Worm (Caenorhabditis elegans) whole organism, L1 larva: ENCODE measurements around the gene Y69F12A.1.

Experiments used
- C04F5.9 ChIP-seq: sonication (generic microtip); optimal IDR thresholded peaks from 2 replicates; lab custom pipeline; 2016; ENCODE audit warnings: missing genetic modification characterization, missing compliant biosample characterization
- C16A3.4 ChIP-seq: fragments of 150-350 bp; optimal IDR thresholded peaks from 2 replicates; lab custom pipeline; 2014; ENCODE audit warnings: missing biosample characterization, missing genetic modification characterization
- C34B4.2 ChIP-seq: sonication (generic microtip); optimal IDR thresholded peaks from 2 replicates; lab custom pipeline; 2017; ENCODE audit warnings: mild to moderate bottlenecking, missing genetic modification characterization, missing compliant biosample characterization
- blmp-1 ChIP-seq: fragments of 150-350 bp; optimal IDR thresholded peaks from 2 replicates; lab custom pipeline; 2014; ENCODE audit warnings: missing biosample characterization, missing genetic modification characterization
- ceh-8 ChIP-seq: fragments of 200-800 bp; sonication (Bioruptor generic); optimal IDR thresholded peaks from 2 replicates; lab custom pipeline; 2018; ENCODE audit warnings: mild to moderate bottlenecking, missing genetic modification characterization, moderate library complexity, missing compliant biosample characterization
- ces-1 ChIP-seq: fragments of 150-350 bp; optimal IDR thresholded peaks from 2 replicates; lab custom pipeline; 2014; ENCODE audit warnings: missing biosample characterization, missing genetic modification reagents, missing genetic modification characterization
- dpl-1 ChIP-seq, 3 experiments: fragments of 150-350 bp in 2 of 3; sonication (generic microtip) in 1 of 3; optimal IDR thresholded peaks; 2 replicates each; lab custom pipeline; 2014 to 2017; ENCODE audit warnings: missing biosample characterization in 3 of 3, missing genetic modification characterization in 3 of 3, missing genetic modification reagents in 3 of 3
- dsc-1 ChIP-seq: sonication (generic microtip); optimal IDR thresholded peaks from 2 replicates; lab custom pipeline; 2016; ENCODE audit warnings: mild to moderate bottlenecking, missing genetic modification characterization, missing compliant biosample characterization
- efl-1 ChIP-seq, 4 experiments: fragments of 150-350 bp; optimal IDR thresholded peaks in 3 of 4; peaks in 1 of 4; 1 replicate in 1 of 4; 2 replicates in 3 of 4; lab custom pipeline; 2014; ENCODE audit warnings: missing biosample characterization in 2 of 4, missing genetic modification characterization in 2 of 4, missing genetic modification reagents in 2 of 4
- egl-13 ChIP-seq: sonication (generic microtip); optimal IDR thresholded peaks from 2 replicates; lab custom pipeline; 2016; ENCODE audit warnings: missing genotype, missing genetic modification reagents, missing genetic modification characterization, missing compliant biosample characterization
- egl-27 ChIP-seq, 2 experiments: fragments of 150-350 bp in 1 of 2; sonication (generic microtip); optimal IDR thresholded peaks; 3 replicates each; lab custom pipeline; 2017 to 2018; ENCODE audit warnings: missing biosample characterization in 2 of 2, missing genetic modification characterization in 2 of 2, missing genetic modification reagents in 2 of 2
- elt-2 ChIP-seq: sonication (generic microtip); optimal IDR thresholded peaks from 2 replicates; lab custom pipeline; 2016; ENCODE audit warnings: missing genetic modification characterization, mild to moderate bottlenecking, inconsistent platforms, missing compliant biosample characterization, missing genetic modification reagents
- elt-3 ChIP-seq, 6 experiments: fragments of 150-350 bp in 1 of 6; sonication (generic microtip); optimal IDR thresholded peaks; 2 replicates each; lab custom pipeline; 2017 to 2018; ENCODE audit warnings: missing biosample characterization in 6 of 6, missing genetic modification characterization in 6 of 6, inconsistent platforms in 1 of 6
- ets-5 ChIP-seq: fragments of 200-800 bp; sonication (Bioruptor generic); IDR thresholded peaks from 2 replicates; pipeline ENCODE4 v1.3.6; 2022; ENCODE audit warnings: missing genetic modification characterization, missing compliant biosample characterization
- fkh-10 ChIP-seq: sonication (generic microtip); optimal IDR thresholded peaks from 2 replicates; lab custom pipeline; 2017; ENCODE audit warnings: missing biosample characterization, missing genetic modification reagents, missing genetic modification characterization
- fkh-8 ChIP-seq: sonication (generic microtip); optimal IDR thresholded peaks from 2 replicates; lab custom pipeline; 2016; ENCODE audit warnings: mild to moderate bottlenecking, missing genetic modification characterization, missing compliant biosample characterization
- fos-1 ChIP-seq: fragments of 150-350 bp; optimal IDR thresholded peaks from 2 replicates; lab custom pipeline; 2014; ENCODE audit warnings: missing biosample characterization, missing genetic modification characterization
- hlh-4 ChIP-seq: sonication (generic microtip); optimal IDR thresholded peaks from 2 replicates; lab custom pipeline; 2016; ENCODE audit warnings: mild to moderate bottlenecking, missing genetic modification characterization, missing compliant biosample characterization
- hpl-2 ChIP-seq: fragments of 150-350 bp; optimal IDR thresholded peaks from 2 replicates; lab custom pipeline; 2014; ENCODE audit warnings: missing biosample characterization, missing genetic modification reagents, missing genetic modification characterization
- isw-1 ChIP-seq: fragments of 200-800 bp; sonication (Bioruptor generic); IDR thresholded peaks from 2 replicates; pipeline ENCODE4 v1.3.6; 2022; ENCODE audit warnings: missing genetic modification characterization, missing compliant biosample characterization
- lin-13 ChIP-seq: fragments of 150-350 bp; optimal IDR thresholded peaks from 2 replicates; lab custom pipeline; 2014; ENCODE audit warnings: missing biosample characterization, missing genetic modification reagents, missing genetic modification characterization
- lin-14 ChIP-seq: fragments of 200-800 bp; sonication (Bioruptor generic); optimal IDR thresholded peaks from 2 replicates; lab custom pipeline; 2018; ENCODE audit warnings: mild to moderate bottlenecking, missing genetic modification characterization, moderate library complexity, missing compliant biosample characterization
- lin-15B ChIP-seq: fragments of 150-350 bp; sonication (generic microtip); optimal IDR thresholded peaks from 3 replicates; lab custom pipeline; 2014; ENCODE audit warnings: missing biosample characterization, missing genetic modification characterization
- lin-35 ChIP-seq, 2 experiments: fragments of 150-350 bp; optimal IDR thresholded peaks; 2 replicates each; lab custom pipeline; 2014; ENCODE audit warnings: missing biosample characterization in 2 of 2, missing genetic modification characterization in 2 of 2, missing genetic modification reagents in 2 of 2
- lir-3 ChIP-seq: sonication (generic microtip); optimal IDR thresholded peaks from 2 replicates; lab custom pipeline; 2016; ENCODE audit warnings: mild to moderate bottlenecking, missing genetic modification characterization, moderate library complexity, missing compliant biosample characterization; ENCODE audit not compliant: poor library complexity
- mab-9 ChIP-seq: fragments of 200-800 bp; sonication (Bioruptor generic); IDR thresholded peaks from 2 replicates; pipeline ENCODE4 v1.3.6; 2022; ENCODE audit warnings: missing genetic modification reagents, missing genetic modification characterization, missing compliant biosample characterization
- mdl-1 ChIP-seq, 2 experiments: fragments of 150-350 bp; optimal IDR thresholded peaks; 2 replicates each; lab custom pipeline; 2014 to 2017; ENCODE audit warnings: missing biosample characterization in 2 of 2, missing genetic modification characterization in 2 of 2, inconsistent platforms in 1 of 2
- mef-2 ChIP-seq: fragments of 150-350 bp; optimal IDR thresholded peaks from 2 replicates; lab custom pipeline; 2014; ENCODE audit warnings: missing biosample characterization, missing genetic modification characterization
- nhr-11 ChIP-seq: fragments of 150-350 bp; optimal IDR thresholded peaks from 2 replicates; lab custom pipeline; 2014; ENCODE audit warnings: missing biosample characterization, missing genetic modification characterization
- nhr-12 ChIP-seq: sonication (generic microtip); optimal IDR thresholded peaks from 2 replicates; lab custom pipeline; 2017; ENCODE audit warnings: missing biosample characterization, missing genetic modification characterization
- nhr-19 ChIP-seq: fragments of 200-800 bp; sonication (Bioruptor generic); conservative IDR thresholded peaks from 2 replicates; pipeline ENCODE4 v1.3.6; 2022; ENCODE audit warnings: missing genetic modification characterization, missing compliant biosample characterization
- nhr-20 ChIP-seq: sonication (generic microtip); optimal IDR thresholded peaks from 2 replicates; lab custom pipeline; 2016; ENCODE audit warnings: mild to moderate bottlenecking, missing genetic modification characterization, missing compliant biosample characterization
- nhr-237 ChIP-seq: fragments of 150-350 bp; optimal IDR thresholded peaks from 2 replicates; lab custom pipeline; 2014; ENCODE audit warnings: missing biosample characterization, missing genetic modification characterization
- nhr-28 ChIP-seq: fragments of 150-350 bp; optimal IDR thresholded peaks from 2 replicates; lab custom pipeline; 2014; ENCODE audit warnings: missing biosample characterization, missing genetic modification characterization
- nhr-47 ChIP-seq: sonication (generic microtip); optimal IDR thresholded peaks from 2 replicates; lab custom pipeline; 2016; ENCODE audit warnings: mild to moderate bottlenecking, missing genetic modification characterization, moderate library complexity, missing compliant biosample characterization
- nhr-71 ChIP-seq: sonication (generic microtip); optimal IDR thresholded peaks from 2 replicates; lab custom pipeline; 2016; ENCODE audit warnings: mild to moderate bottlenecking, missing genetic modification characterization, moderate library complexity, missing compliant biosample characterization
- nhr-76 ChIP-seq: sonication (generic microtip); optimal IDR thresholded peaks from 2 replicates; lab custom pipeline; 2017; ENCODE audit warnings: missing biosample characterization, missing genetic modification characterization
- nhr-84 ChIP-seq: sonication (generic microtip); optimal IDR thresholded peaks from 2 replicates; lab custom pipeline; 2017; ENCODE audit warnings: missing biosample characterization, missing genetic modification characterization
- pax-3 ChIP-seq: fragments of 200-800 bp; sonication (Bioruptor generic); optimal IDR thresholded peaks from 2 replicates; lab custom pipeline; 2018; ENCODE audit warnings: mild to moderate bottlenecking, missing genetic modification characterization, moderate library complexity, missing compliant biosample characterization
- rnt-1 ChIP-seq: sonication (generic microtip); optimal IDR thresholded peaks from 2 replicates; lab custom pipeline; 2016; ENCODE audit warnings: mild to moderate bottlenecking, missing genetic modification characterization, moderate library complexity, missing compliant biosample characterization
- snu-23 ChIP-seq: sonication (generic microtip); optimal IDR thresholded peaks from 2 replicates; lab custom pipeline; 2016; ENCODE audit warnings: missing genetic modification characterization, missing compliant biosample characterization
- sptf-1 ChIP-seq: fragments of 150-350 bp; optimal IDR thresholded peaks from 2 replicates; lab custom pipeline; 2014; ENCODE audit warnings: missing biosample characterization, missing genetic modification characterization
- tbx-2 ChIP-seq: sonication (generic microtip); optimal IDR thresholded peaks from 2 replicates; lab custom pipeline; 2016; ENCODE audit warnings: missing genetic modification characterization, missing compliant biosample characterization
- tlp-1 ChIP-seq: fragments of 150-350 bp; optimal IDR thresholded peaks from 2 replicates; lab custom pipeline; 2014; ENCODE audit warnings: missing biosample characterization, missing genetic modification characterization
- unc-130 ChIP-seq: fragments of 150-350 bp; optimal IDR thresholded peaks from 2 replicates; lab custom pipeline; 2017; ENCODE audit warnings: missing biosample characterization, missing genetic modification characterization, inconsistent platforms
- unc-62 ChIP-seq: fragments of 150-350 bp; optimal IDR thresholded peaks from 2 replicates; lab custom pipeline; 2014; ENCODE audit warnings: missing biosample characterization, missing genetic modification reagents, missing genetic modification characterization
- unc-86 ChIP-seq: sonication (generic microtip); optimal IDR thresholded peaks from 2 replicates; lab custom pipeline; 2016; ENCODE audit warnings: missing genetic modification characterization, missing compliant biosample characterization
- xbp-1 ChIP-seq: sonication (generic microtip); optimal IDR thresholded peaks from 2 replicates; lab custom pipeline; 2016; ENCODE audit warnings: missing genetic modification characterization, missing compliant biosample characterization
- zip-4 ChIP-seq: fragments of 200-800 bp; sonication (Bioruptor generic); optimal IDR thresholded peaks from 2 replicates; lab custom pipeline; 2018; ENCODE audit warnings: mild to moderate bottlenecking, missing genetic modification characterization, moderate library complexity, missing compliant biosample characterization
- ztf-4 ChIP-seq: fragments of 150-350 bp; optimal IDR thresholded peaks from 2 replicates; lab custom pipeline; 2014; ENCODE audit warnings: missing biosample characterization, missing genetic modification characterization

Y69F12A.1 gene

DNA sequence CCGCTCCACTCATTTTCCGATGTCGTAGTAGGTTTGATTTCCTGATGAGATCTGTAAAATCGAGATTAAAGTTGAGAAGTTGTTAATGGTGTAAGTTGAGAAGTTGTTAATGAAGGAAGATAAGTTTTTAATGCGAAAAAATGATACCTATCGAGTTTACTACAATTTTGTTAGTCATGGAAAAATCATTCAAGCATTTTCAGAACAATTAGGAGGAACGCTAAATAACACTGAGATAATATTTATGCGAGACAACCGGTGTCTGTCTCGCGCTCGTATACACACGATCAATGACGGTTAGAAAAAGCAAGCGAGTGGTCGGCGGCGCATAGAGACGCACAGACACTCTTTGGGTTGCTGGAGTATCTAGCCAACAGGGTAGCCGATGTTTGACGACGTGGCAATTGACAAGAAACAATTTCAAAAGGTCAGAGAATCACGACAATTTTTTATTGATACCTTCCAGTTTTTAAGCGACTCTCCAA is 41.1 kb downstream of the Y69F12A.1 start, which contains the start of gene cgh-1:
TSS of gene cgh-1 (minus strand) at position 51 of the 485 bp plus-strand sequence.
- no peak for TF ChIP-seq mab-9 (GFP tag; lab: Robert Waterston, UW)
- peak; percentile 3 for TF ChIP-seq blmp-1

DNA sequence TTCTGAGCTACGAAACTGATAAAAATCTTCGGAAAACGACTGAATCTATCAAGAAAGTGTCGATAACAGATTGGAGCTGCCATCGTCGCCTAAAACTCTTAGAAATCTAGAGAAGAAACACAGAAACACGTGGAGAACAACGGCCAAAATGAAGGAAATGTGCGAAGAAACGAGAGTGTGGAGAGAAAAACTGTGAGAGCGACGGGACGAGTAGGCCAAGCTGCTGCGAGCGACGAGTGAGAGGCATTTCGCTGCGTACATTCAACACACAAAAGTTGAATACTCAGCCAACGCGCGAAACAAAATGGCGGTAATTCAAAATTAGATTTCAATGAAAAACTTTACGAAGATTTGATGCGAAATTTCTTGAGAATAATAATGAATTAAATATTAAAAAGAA is 41.6 kb downstream of the Y69F12A.1 start:
- TF ChIP-seq C16A3.4 (tag; lab: Kevin White, UChicago): peak; percentile 85
- TF ChIP-seq hpl-2 (GFP tag; lab: Kevin White, UChicago): no peak
- peak; percentile 82 for TF ChIP-seq tbx-2 (tag; lab: Kevin White, UChicago)
- TF ChIP-seq lin-14 (GFP tag; lab: Kevin White, UChicago): peak; percentile 95
- peak; percentile 85 for TF ChIP-seq fkh-8 (tag; lab: Kevin White, UChicago)
- no peak for TF ChIP-seq nhr-76
- TF ChIP-seq dpl-1 (GFP tag; optimal IDR thresholded peaks at IDR 0.05; lab: Kevin White, UChicago): peak; percentile 95 to 98 (median 96)
- TF ChIP-seq fkh-10 (GFP tag; lab: Kevin White, UChicago): peak; percentile 73
- peak; percentile 97 for TF ChIP-seq efl-1 (optimal IDR thresholded peaks at IDR 0.05; lab: Kevin White, UChicago)
- peak; percentile 97 to 99 for TF ChIP-seq efl-1 (GFP tag; optimal IDR thresholded peaks at IDR 0.05 in 1 of 2; lab: Kevin White, UChicago)
- TF ChIP-seq isw-1: peak; percentile 81
- no peak for TF ChIP-seq tlp-1 (tag; lab: Kevin White, UChicago)
- TF ChIP-seq mef-2 (tag; lab: Kevin White, UChicago): no peak
- peak; percentile 95 for TF ChIP-seq lin-15B (tag; lab: Kevin White, UChicago)
- no peak for TF ChIP-seq hlh-4 (tag; lab: Kevin White, UChicago)
- peak; percentile 86 for TF ChIP-seq nhr-20 (tag; lab: Kevin White, UChicago)
- no peak for TF ChIP-seq nhr-28 (tag; lab: Kevin White, UChicago)
- TF ChIP-seq elt-2 (tag; lab: Kevin White, UChicago): peak; percentile 64
- TF ChIP-seq nhr-237: peak; percentile 48
- TF ChIP-seq nhr-84 (tag; lab: Kevin White, UChicago): no peak
- peak; percentile 59 for TF ChIP-seq unc-130 (tag; lab: Kevin White, UChicago)
- peak; percentile 73 for TF ChIP-seq unc-86 (tag; lab: Kevin White, UChicago)
- TF ChIP-seq lin-13 (GFP tag; lab: Kevin White, UChicago): peak; percentile 99
- peak in 3 of 6 experiments; percentile 53 to 63 (median 56) for TF ChIP-seq elt-3 (tag; optimal IDR thresholded peaks at IDR 0.05; lab: Kevin White, UChicago)
- TF ChIP-seq lin-35 (GFP tag; optimal IDR thresholded peaks at IDR 0.05; lab: Kevin White, UChicago): peak; percentile 98 to 99
- no peak for TF ChIP-seq egl-27 (tag; optimal IDR thresholded peaks at IDR 0.05; lab: Kevin White, UChicago)
- peak; percentile 86 for TF ChIP-seq nhr-47 (tag; lab: Kevin White, UChicago)
- no peak for TF ChIP-seq unc-62 (GFP tag; lab: Kevin White, UChicago)
- no peak for TF ChIP-seq ets-5
- TF ChIP-seq snu-23 (GFP tag; lab: Kevin White, UChicago): peak; percentile 91
- TF ChIP-seq C34B4.2: no peak
- peak; percentile 83 for TF ChIP-seq xbp-1 (tag; lab: Kevin White, UChicago)
- TF ChIP-seq ces-1 (GFP tag; lab: Kevin White, UChicago): no peak
- peak; percentile 86 for TF ChIP-seq rnt-1 (tag; lab: Kevin White, UChicago)
- no peak for TF ChIP-seq sptf-1 (tag; lab: Kevin White, UChicago)
- TF ChIP-seq ztf-4: peak; percentile 62
- peak; percentile 13 for TF ChIP-seq zip-4 (GFP tag; lab: Kevin White, UChicago)
- TF ChIP-seq egl-13 (tag; lab: Kevin White, UChicago): peak; percentile 63
- TF ChIP-seq mdl-1 (tag; optimal IDR thresholded peaks at IDR 0.05; lab: Kevin White, UChicago): peak in 1 of 2 experiments; percentile 93
- TF ChIP-seq nhr-71: peak; percentile 94
- TF ChIP-seq nhr-12: no peak
- TF ChIP-seq pax-3 (tag; lab: Kevin White, UChicago): peak; percentile 77
- TF ChIP-seq lir-3 (tag; lab: Kevin White, UChicago): peak; percentile 70
- peak; percentile 77 for TF ChIP-seq dsc-1 (tag; lab: Kevin White, UChicago)
- TF ChIP-seq nhr-11 (tag; lab: Kevin White, UChicago): peak; percentile 63
- TF ChIP-seq ceh-8: no peak
- TF ChIP-seq fos-1 (tag; lab: Kevin White, UChicago): peak; percentile 66
- peak; percentile 84 for TF ChIP-seq nhr-19
- TF ChIP-seq C04F5.9 (tag; lab: Kevin White, UChicago): peak; percentile 63
